Fruit fly (Drosophila melanogaster): ENCODE data around the gene CG13895.

CG13895 gene

DNA sequence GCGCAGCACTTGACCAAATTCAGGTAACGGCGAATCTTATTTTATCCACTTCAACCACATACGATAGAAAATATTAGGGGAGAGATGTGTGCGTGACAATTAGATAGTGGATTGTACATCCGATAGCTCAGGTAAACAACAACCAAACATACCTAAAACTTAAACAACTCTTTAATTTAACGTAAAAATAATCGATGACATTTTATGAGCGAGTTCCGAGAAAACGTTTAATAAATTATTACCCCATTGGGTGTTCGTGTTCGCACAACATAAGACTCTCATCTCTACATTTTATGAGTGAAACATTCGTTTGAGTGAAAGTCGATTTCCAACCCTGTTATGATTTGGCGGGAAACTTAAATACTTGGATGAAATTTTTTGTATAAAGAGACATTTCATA lies 27.7 kb downstream of the CG13895 start, which contains the start of gene CG17129 (continued):
- no peak for TF ChIP-seq sens-2 (GFP tag; IDR thresholded peaks at IDR 0.05)
- no peak for TF ChIP-seq CG10274 (GFP tag; optimal IDR thresholded peaks at IDR 0.05)
- TF ChIP-seq CG10543 (GFP tag; optimal IDR thresholded peaks at IDR 0.05), result peak; percentile 35
- peak; percentile 67 for TF ChIP-seq CG8924 (tag; optimal IDR thresholded peaks at IDR 0.05)
- peak; percentile 31 for TF ChIP-seq CG17802 (tag; optimal IDR thresholded peaks at IDR 0.05)
- TF ChIP-seq Blimp-1 (GFP tag; optimal IDR thresholded peaks at IDR 0.05), result peak; percentile 86
- peak; percentile 87 for TF ChIP-seq jumu (GFP tag; optimal IDR thresholded peaks at IDR 0.05)
- no peak for TF ChIP-seq CG6854 (GFP tag; optimal IDR thresholded peaks at IDR 0.05)
- peak; percentile 54; the same call in 1 of the 3 replicates for TF ChIP-seq so (GFP tag; IDR thresholded peaks at IDR 0.05)
- peak; percentile 46 for TF ChIP-seq onecut (GFP tag; IDR thresholded peaks at IDR 0.05)
- TF ChIP-seq cad (GFP tag; optimal IDR thresholded peaks at IDR 0.05), result no peak
- TF ChIP-seq dati (GFP tag; IDR thresholded peaks at IDR 0.05), result no peak
- peak; percentile 78 for TF ChIP-seq MBD-R2 (GFP tag; IDR thresholded peaks at IDR 0.05)
- peak; percentile 43; the same call in 1 of the 2 replicates for TF ChIP-seq rib (GFP tag; IDR thresholded peaks at IDR 0.05)
- no peak for TF ChIP-seq Tbp (GFP tag; optimal IDR thresholded peaks at IDR 0.05)
- peak in 1 of 3 experiments; percentile 76 for TF ChIP-seq lola (GFP tag; optimal IDR thresholded peaks at IDR 0.05)
- no peak for TF ChIP-seq CG7745 (tag; optimal IDR thresholded peaks at IDR 0.05)
- TF ChIP-seq Myb (GFP tag; optimal IDR thresholded peaks at IDR 0.05), result peak; percentile 64
- peak; percentile 79 for TF ChIP-seq NC2β (GFP tag; optimal IDR thresholded peaks at IDR 0.05)
- peak; percentile 87 for TF ChIP-seq pum (GFP tag; optimal IDR thresholded peaks at IDR 0.05)
- TF ChIP-seq en (GFP tag; optimal IDR thresholded peaks at IDR 0.05), result peak; percentile 50
- TF ChIP-seq CG11093 (GFP tag; IDR thresholded peaks at IDR 0.05), result peak; percentile 22; the same call in 1 of the 3 replicates
- TF ChIP-seq CG6813 (GFP tag; optimal IDR thresholded peaks at IDR 0.05), result peak; percentile 45
- peak; percentile 68 for TF ChIP-seq pho (GFP tag; optimal IDR thresholded peaks at IDR 0.05)
- TF ChIP-seq Nf-YB (GFP tag; optimal IDR thresholded peaks at IDR 0.05), result peak; percentile 31
- TF ChIP-seq bcd (GFP tag; optimal IDR thresholded peaks at IDR 0.05), result peak; percentile 54
- peak; percentile 61 for TF ChIP-seq CG3163 (GFP tag; optimal IDR thresholded peaks at IDR 0.05)
- peak in 1 of 2 experiments; percentile 74 for TF ChIP-seq bsh (GFP tag; optimal IDR thresholded peaks at IDR 0.05)
- TF ChIP-seq CG8290 (GFP tag; optimal IDR thresholded peaks at IDR 0.05), result peak; percentile 51
- TF ChIP-seq CG8290 (tag; optimal IDR thresholded peaks at IDR 0.05), result no peak
- peak; percentile 73 for TF ChIP-seq nerfin-1 (tag; optimal IDR thresholded peaks at IDR 0.05)
- TF ChIP-seq wdn (GFP tag; IDR thresholded peaks at IDR 0.05), result no peak
- no peak for TF ChIP-seq CG7271 (tag; optimal IDR thresholded peaks at IDR 0.05)
- TF ChIP-seq Nf-YA (GFP tag; IDR thresholded peaks at IDR 0.05), result no peak
- TF ChIP-seq GATAe (GFP tag; conservative IDR thresholded peaks at IDR 0.05), result 0 out of 2 replicates have a peak, but pooled peaks have one; percentile 24
- TF ChIP-seq CkIIα-i1 (GFP tag; IDR thresholded peaks at IDR 0.05), result no peak
- TF ChIP-seq CG4854 (GFP tag; optimal IDR thresholded peaks at IDR 0.05), result peak; percentile 74
- peak; percentile 76 for TF ChIP-seq CG14014 (GFP tag; IDR thresholded peaks at IDR 0.05)
- peak; percentile 21 for TF ChIP-seq MESR4 (GFP tag; optimal IDR thresholded peaks at IDR 0.05)
- no peak for TF ChIP-seq nom (GFP tag; optimal IDR thresholded peaks at IDR 0.05)
- TF ChIP-seq odd (GFP tag; optimal IDR thresholded peaks at IDR 0.05), result no peak
- peak; percentile 95 for TF ChIP-seq vnd (GFP tag; IDR thresholded peaks at IDR 0.05; ENCODE audit: partially characterized antibody)
- no peak for TF ChIP-seq cg (GFP tag; optimal IDR thresholded peaks at IDR 0.05)
- TF ChIP-seq Six4 (GFP tag; optimal IDR thresholded peaks at IDR 0.05), result peak; percentile 51
- TF ChIP-seq Mes4 (GFP tag; optimal IDR thresholded peaks at IDR 0.05), result peak; percentile 72
- TF ChIP-seq Opbp (GFP tag; IDR thresholded peaks at IDR 0.05; ENCODE audit: partially characterized antibody), result peak; percentile 89
- TF ChIP-seq YL-1 (GFP tag; optimal IDR thresholded peaks at IDR 0.05), result peak; percentile 11
- TF ChIP-seq CG33557 (GFP tag; optimal IDR thresholded peaks at IDR 0.05), result peak; percentile 69
- TF ChIP-seq CG11085 (GFP tag; IDR thresholded peaks at IDR 0.05), result peak; percentile 54
- TF ChIP-seq CG5180 (GFP tag; optimal IDR thresholded peaks at IDR 0.05), result no peak
- peak; percentile 71 for TF ChIP-seq seq (GFP tag; IDR thresholded peaks at IDR 0.05)

All from whole organism, embryonic.